Fruit fly (Drosophila melanogaster) whole organism, adult: ENCODE data around the gene Atox1.

Experiments used
- CG11617 ChIP-seq: fragments of 200-800 bp; sonication (Bioruptor generic); optimal IDR thresholded peaks from 2 replicates; lab custom pipeline; 2017; ENCODE audit warnings: mild to moderate bottlenecking, missing biosample characterization, missing genetic modification reagents, missing genetic modification characterization
- CG14711 ChIP-seq: fragments of 200-800 bp; sonication (Bioruptor generic); optimal IDR thresholded peaks from 2 replicates; lab custom pipeline; 2018; ENCODE audit warnings: missing biosample characterization, mild to moderate bottlenecking, missing genetic modification characterization, moderate library complexity
- CG1620 ChIP-seq: fragments of 200-800 bp; sonication (Bioruptor generic); optimal IDR thresholded peaks from 2 replicates; lab custom pipeline; 2016; ENCODE audit warnings: missing biosample characterization, missing genetic modification characterization
- CG33017 ChIP-seq: fragments of 200-800 bp; sonication (Bioruptor generic); optimal IDR thresholded peaks from 2 replicates; lab custom pipeline; 2018; ENCODE audit warnings: missing biosample characterization, mild to moderate bottlenecking, missing genetic modification characterization, moderate library complexity
- Clk ChIP-seq: fragments of 200-800 bp; sonication (Bioruptor generic); optimal IDR thresholded peaks from 2 replicates; lab custom pipeline; 2017; ENCODE audit warnings: missing biosample characterization, missing genetic modification characterization
- Hr96 ChIP-seq: fragments of 200-800 bp; sonication (Bioruptor generic); optimal IDR thresholded peaks from 2 replicates; lab custom pipeline; 2016; ENCODE audit warnings: missing biosample characterization, missing genetic modification characterization
- bab1 ChIP-seq: fragments of 200-800 bp; sonication (Bioruptor generic); optimal IDR thresholded peaks from 3 replicates; lab custom pipeline; 2019; ENCODE audit warnings: missing biosample characterization, mild to moderate bottlenecking, missing genetic modification characterization, moderate library complexity
- cic ChIP-seq: fragments of 200-800 bp; sonication (Bioruptor generic); optimal IDR thresholded peaks from 2 replicates; lab custom pipeline; 2017; ENCODE audit warnings: missing biosample characterization, mild to moderate bottlenecking, missing genetic modification characterization, moderate library complexity
- cnc ChIP-seq, 2 experiments: fragments of >200 bp; optimal IDR thresholded peaks; 2 replicates each; lab custom pipeline; 2017
- kay ChIP-seq: fragments of 200-800 bp; sonication (Bioruptor generic); peaks from one replicate; lab custom pipeline; 2016; ENCODE audit warnings: missing biosample characterization, missing genetic modification characterization, borderline replicate concordance
- toe ChIP-seq: fragments of 200-800 bp; sonication (Bioruptor generic); optimal IDR thresholded peaks from 2 replicates; lab custom pipeline; 2016; ENCODE audit warnings: missing biosample characterization, missing genetic modification characterization

dm6 chr3L:21602275-21602674, 38.5 kb upstream of the Atox1 start:
- no peak for TF ChIP-seq CG1620 (GFP tag; lab: Kevin White, UChicago)
- no peak for TF ChIP-seq CG14711 (tag; lab: Kevin White, UChicago)
- no peak for TF ChIP-seq CG11617 (GFP tag; lab: Kevin White, UChicago)
- no peak for TF ChIP-seq Clk
- no peak for TF ChIP-seq Hr96 (GFP tag; lab: Kevin White, UChicago)
- no peak for TF ChIP-seq cic (GFP tag; lab: Kevin White, UChicago)
- no peak for TF ChIP-seq kay
- TF ChIP-seq bab1 (GFP tag; lab: Kevin White, UChicago) = no peak
- TF ChIP-seq cnc (optimal IDR thresholded peaks at IDR 0.05; lab: Kevin White, UChicago) = no peak
- TF ChIP-seq CG33017 (tag; lab: Kevin White, UChicago) = no peak
- TF ChIP-seq toe (GFP tag; lab: Kevin White, UChicago) = no peak
